Fruit fly (Drosophila melanogaster) whole organism, embryonic: ENCODE data around the gene CG11670.
A peak's percentile ranks its signal among the peaks of the same experiment; 100 is the strongest.

Experiments used
- B-H1 ChIP-seq: fragments of 200-800 bp; sonication (Bioruptor generic); IDR thresholded peaks from 3 replicates; pipeline ENCODE4 v1.3.6; 2022; ENCODE audit warnings: missing biosample characterization, missing genetic modification characterization
- BtbVII ChIP-seq: fragments of 200-800 bp; sonication (Bioruptor generic); optimal IDR thresholded peaks from 3 replicates; lab custom pipeline; 2017; ENCODE audit warnings: missing biosample characterization, mild to moderate bottlenecking, missing genetic modification characterization
- CG10147 ChIP-seq: fragments of 200-800 bp; sonication (Bioruptor generic); optimal IDR thresholded peaks from 2 replicates; lab custom pipeline; 2019; ENCODE audit warnings: missing biosample characterization, mild to moderate bottlenecking, missing genetic modification characterization, moderate library complexity
- CG10321 ChIP-seq: fragments of 200-800 bp; sonication (Bioruptor generic); IDR thresholded peaks from 2 replicates; pipeline ENCODE4 v1.3.6; 2022; ENCODE audit warnings: missing biosample characterization, missing genetic modification characterization
- CG10654 ChIP-seq: fragments of 200-800 bp; sonication (Bioruptor generic); optimal IDR thresholded peaks from 2 replicates; lab custom pipeline; 2016; ENCODE audit warnings: missing biosample characterization, missing genetic modification characterization
- CG11085 ChIP-seq: fragments of 200-800 bp; sonication (Bioruptor generic); IDR thresholded peaks from 2 replicates; pipeline ENCODE4 v1.3.6; 2022; ENCODE audit warnings: missing biosample characterization, missing genetic modification characterization
- CG11456 ChIP-seq: fragments of 200-800 bp; sonication (Bioruptor generic); IDR thresholded peaks from 3 replicates; pipeline ENCODE4 v1.3.6; 2022; ENCODE audit warnings: missing biosample characterization, missing genetic modification characterization
- CG11560 ChIP-seq: fragments of 200-800 bp; sonication (Bioruptor generic); IDR thresholded peaks from 3 replicates; pipeline ENCODE4 v1.3.6; 2022; ENCODE audit warnings: missing biosample characterization, missing genetic modification characterization
- CG12942 ChIP-seq: fragments of 200-800 bp; sonication (Bioruptor generic); optimal IDR thresholded peaks from 3 replicates; lab custom pipeline; 2016; ENCODE audit warnings: missing biosample characterization, missing genetic modification characterization
- CG15696 ChIP-seq: fragments of 200-800 bp; sonication (Bioruptor generic); optimal IDR thresholded peaks from 2 replicates; lab custom pipeline; 2019; ENCODE audit warnings: missing biosample characterization, mild to moderate bottlenecking, missing genetic modification characterization, moderate library complexity
- CG1603 ChIP-seq: fragments of 200-800 bp; sonication (Bioruptor generic); optimal IDR thresholded peaks from 2 replicates; lab custom pipeline; 2019; ENCODE audit warnings: missing biosample characterization, mild to moderate bottlenecking, missing genetic modification characterization, moderate library complexity
- CG16815 ChIP-seq: fragments of 200-800 bp; sonication (Bioruptor generic); optimal IDR thresholded peaks from 3 replicates; lab custom pipeline; 2017; ENCODE audit warnings: missing biosample characterization, mild to moderate bottlenecking, missing genetic modification characterization
- CG17359 ChIP-seq: fragments of 200-800 bp; sonication (Bioruptor generic); optimal IDR thresholded peaks from 3 replicates; lab custom pipeline; 2018; ENCODE audit warnings: missing biosample characterization, mild to moderate bottlenecking, missing genetic modification characterization, moderate library complexity
- CG31224 ChIP-seq: fragments of 200-800 bp; sonication (Bioruptor generic); IDR thresholded peaks from 2 replicates; pipeline ENCODE4 v1.3.6; 2022; ENCODE audit warnings: missing biosample characterization, missing genetic modification characterization
- CG32772 ChIP-seq: fragments of 200-800 bp; sonication (Bioruptor generic); IDR thresholded peaks from 2 replicates; pipeline ENCODE4 v1.3.6; 2022; ENCODE audit warnings: missing biosample characterization, missing genetic modification characterization
- CG7357 ChIP-seq: fragments of 200-800 bp; sonication (Bioruptor generic); IDR thresholded peaks from 3 replicates; pipeline ENCODE4 v1.3.6; 2022; ENCODE audit warnings: missing biosample characterization, missing genetic modification characterization
- CG7556 ChIP-seq: fragments of 200-800 bp; sonication (Bioruptor generic); optimal IDR thresholded peaks from 2 replicates; lab custom pipeline; 2017; ENCODE audit warnings: missing biosample characterization, mild to moderate bottlenecking, missing genetic modification characterization
- CG7839 ChIP-seq: fragments of 200-800 bp; sonication (Bioruptor generic); optimal IDR thresholded peaks from 3 replicates; lab custom pipeline; 2018; ENCODE audit warnings: missing biosample characterization, mild to moderate bottlenecking, missing genetic modification characterization, moderate library complexity
- CG8359 ChIP-seq: fragments of 200-800 bp; sonication (Bioruptor generic); optimal IDR thresholded peaks from 2 replicates; lab custom pipeline; 2017; ENCODE audit warnings: missing biosample characterization, mild to moderate bottlenecking, missing genetic modification characterization, borderline replicate concordance
- CG9727 ChIP-seq: fragments of 200-800 bp; sonication (Bioruptor generic); optimal IDR thresholded peaks from 3 replicates; lab custom pipeline; 2017; ENCODE audit warnings: missing biosample characterization, mild to moderate bottlenecking, missing genetic modification characterization
- CG9876 ChIP-seq: fragments of 200-800 bp; sonication (Bioruptor generic); optimal IDR thresholded peaks from 2 replicates; lab custom pipeline; 2016; ENCODE audit warnings: missing biosample characterization, missing genetic modification characterization
- D ChIP-seq, 2 experiments: fragments of 200-800 bp in 1 of 2; fragments of >200 bp in 1 of 2; sonication (Bioruptor generic) in 1 of 2; optimal IDR thresholded peaks; 2 replicates in 1 of 2; 3 replicates in 1 of 2; lab custom pipeline; 2017; ENCODE audit warnings: mild to moderate bottlenecking in 1 of 2, missing biosample characterization in 1 of 2, missing genetic modification characterization in 1 of 2, missing genetic modification reagents in 1 of 2
- D19A ChIP-seq: fragments of 200-800 bp; optimal IDR thresholded peaks from 3 replicates; lab custom pipeline; 2019; ENCODE audit warnings: missing biosample characterization, mild to moderate bottlenecking, missing genetic modification characterization, moderate library complexity
- Dip2 ChIP-seq: fragments of 200-800 bp; sonication (Bioruptor generic); IDR thresholded peaks from 2 replicates; pipeline ENCODE4 v1.3.6; 2022; ENCODE audit warnings: missing biosample characterization, missing genetic modification characterization
- Drgx ChIP-seq: fragments of 200-800 bp; sonication (Bioruptor generic); IDR thresholded peaks from 2 replicates; pipeline ENCODE4 v1.3.6; 2022; ENCODE audit warnings: missing biosample characterization, missing genetic modification characterization
- HLH4C ChIP-seq: fragments of 200-800 bp; sonication (Bioruptor generic); IDR thresholded peaks from 3 replicates; pipeline ENCODE4 v1.3.6; 2022; ENCODE audit warnings: missing biosample characterization, missing genetic modification characterization; ENCODE audit not compliant: partially characterized antibody
- HLHmδ ChIP-seq: fragments of 200-800 bp; sonication (Bioruptor generic); optimal IDR thresholded peaks from 2 replicates; lab custom pipeline; 2018; ENCODE audit warnings: missing biosample characterization, mild to moderate bottlenecking, missing genetic modification characterization, moderate library complexity
- Med ChIP-seq: fragments of 200-800 bp; sonication (Bioruptor generic); peaks from one replicate; lab custom pipeline; 2016; ENCODE audit warnings: missing biosample characterization, missing genetic modification characterization, mild to moderate bottlenecking, inconsistent platforms, moderate library complexity
- Myb ChIP-seq: fragments of 200-800 bp; sonication (Bioruptor generic); optimal IDR thresholded peaks from 2 replicates; lab custom pipeline; 2016; ENCODE audit warnings: missing biosample characterization, missing genetic modification characterization
- NC2α ChIP-seq: fragments of 200-800 bp; sonication (Bioruptor generic); optimal IDR thresholded peaks from 2 replicates; lab custom pipeline; 2016; ENCODE audit warnings: missing biosample characterization, missing genetic modification characterization
- Pdp1 ChIP-seq, 2 experiments: fragments of 200-800 bp; sonication (Bioruptor generic); optimal IDR thresholded peaks; 3 replicates each; lab custom pipeline; 2016; ENCODE audit warnings: missing biosample characterization in 2 of 2, missing genetic modification characterization in 2 of 2, mild to moderate bottlenecking in 1 of 2, moderate library complexity in 1 of 2
- Spps ChIP-seq: fragments of 200-800 bp; sonication (Bioruptor generic); optimal IDR thresholded peaks from 2 replicates; lab custom pipeline; 2018; ENCODE audit warnings: missing biosample characterization, mild to moderate bottlenecking, missing genetic modification characterization
- abd-A ChIP-seq: fragments of 200-800 bp; sonication (Bioruptor generic); optimal IDR thresholded peaks from 3 replicates; lab custom pipeline; 2019; ENCODE audit warnings: missing biosample characterization, mild to moderate bottlenecking, missing genetic modification characterization, moderate library complexity
- ash1 ChIP-seq: fragments of 200-800 bp; sonication (Bioruptor generic); optimal IDR thresholded peaks from 2 replicates; lab custom pipeline; 2018; ENCODE audit warnings: missing biosample characterization, mild to moderate bottlenecking, missing genetic modification characterization
- bcd ChIP-seq: fragments of 200-800 bp; sonication (Bioruptor generic); optimal IDR thresholded peaks from 2 replicates; lab custom pipeline; 2017; ENCODE audit warnings: missing biosample characterization, mild to moderate bottlenecking, missing genetic modification characterization
- corto ChIP-seq: fragments of 200-800 bp; sonication (Bioruptor generic); optimal IDR thresholded peaks from 2 replicates; lab custom pipeline; 2016; ENCODE audit warnings: missing biosample characterization, mild to moderate bottlenecking, missing genetic modification characterization, moderate library complexity
- crp ChIP-seq, 2 experiments: fragments of 200-800 bp; sonication (Bioruptor generic); optimal IDR thresholded peaks; 2 replicates in 1 of 2; 3 replicates in 1 of 2; lab custom pipeline; 2017; ENCODE audit warnings: missing biosample characterization in 2 of 2, missing genetic modification characterization in 2 of 2, mild to moderate bottlenecking in 1 of 2, moderate library complexity in 1 of 2
- dpn ChIP-seq, 2 experiments: fragments of 200-800 bp; sonication (Bioruptor generic); optimal IDR thresholded peaks; 3 replicates each; lab custom pipeline; 2016; ENCODE audit warnings: missing biosample characterization in 2 of 2, missing genetic modification characterization in 2 of 2
- esg ChIP-seq: fragments of 200-800 bp; sonication (Bioruptor generic); conservative IDR thresholded peaks from 2 replicates; pipeline ENCODE4 v1.3.6; 2022; ENCODE audit warnings: missing biosample characterization, missing genetic modification characterization
- eve ChIP-seq, 2 experiments: fragments of >200 bp; optimal IDR thresholded peaks; 2 replicates each; lab custom pipeline; 2017; ENCODE audit warnings: missing biosample characterization in 2 of 2, missing genetic modification characterization in 2 of 2
- kah ChIP-seq: fragments of 200-800 bp; sonication (Bioruptor generic); optimal IDR thresholded peaks from 2 replicates; lab custom pipeline; 2018; ENCODE audit warnings: missing biosample characterization, mild to moderate bottlenecking, missing genetic modification characterization
- mirr ChIP-seq: fragments of 200-800 bp; sonication (Bioruptor generic); optimal IDR thresholded peaks from 3 replicates; lab custom pipeline; 2018; ENCODE audit warnings: missing biosample characterization, mild to moderate bottlenecking, missing genetic modification characterization
- p53 ChIP-seq: fragments of 200-800 bp; sonication (Bioruptor generic); optimal IDR thresholded peaks from 2 replicates; lab custom pipeline; 2016; ENCODE audit warnings: missing biosample characterization, missing genetic modification characterization
- pho ChIP-seq: fragments of 200-800 bp; sonication (Bioruptor generic); optimal IDR thresholded peaks from 2 replicates; lab custom pipeline; 2016; ENCODE audit warnings: missing biosample characterization, missing genetic modification characterization
- sc ChIP-seq, 3 experiments: fragments of >200 bp in 2 of 3; fragments of 200-800 bp in 1 of 3; sonication (Bioruptor generic) in 1 of 3; optimal IDR thresholded peaks; 2 replicates in 2 of 3; 3 replicates in 1 of 3; lab custom pipeline; 2017; ENCODE audit warnings: mild to moderate bottlenecking in 1 of 3, missing biosample characterization in 1 of 3, missing genetic modification characterization in 1 of 3, missing genetic modification reagents in 1 of 3
- trem ChIP-seq: fragments of 200-800 bp; optimal IDR thresholded peaks from 3 replicates; lab custom pipeline; 2019; ENCODE audit warnings: missing biosample characterization, mild to moderate bottlenecking, missing genetic modification characterization, moderate library complexity
- ttk ChIP-seq: fragments of 200-800 bp; sonication (Bioruptor generic); IDR thresholded peaks from 2 replicates; pipeline ENCODE4 v2.1.2; 2022; ENCODE audit warnings: missing biosample characterization, missing genetic modification characterization
- tx ChIP-seq: fragments of 200-800 bp; sonication (Bioruptor generic); optimal IDR thresholded peaks from 2 replicates; lab custom pipeline; 2016; ENCODE audit warnings: missing biosample characterization, missing genetic modification characterization

CG11670 gene

DNA sequence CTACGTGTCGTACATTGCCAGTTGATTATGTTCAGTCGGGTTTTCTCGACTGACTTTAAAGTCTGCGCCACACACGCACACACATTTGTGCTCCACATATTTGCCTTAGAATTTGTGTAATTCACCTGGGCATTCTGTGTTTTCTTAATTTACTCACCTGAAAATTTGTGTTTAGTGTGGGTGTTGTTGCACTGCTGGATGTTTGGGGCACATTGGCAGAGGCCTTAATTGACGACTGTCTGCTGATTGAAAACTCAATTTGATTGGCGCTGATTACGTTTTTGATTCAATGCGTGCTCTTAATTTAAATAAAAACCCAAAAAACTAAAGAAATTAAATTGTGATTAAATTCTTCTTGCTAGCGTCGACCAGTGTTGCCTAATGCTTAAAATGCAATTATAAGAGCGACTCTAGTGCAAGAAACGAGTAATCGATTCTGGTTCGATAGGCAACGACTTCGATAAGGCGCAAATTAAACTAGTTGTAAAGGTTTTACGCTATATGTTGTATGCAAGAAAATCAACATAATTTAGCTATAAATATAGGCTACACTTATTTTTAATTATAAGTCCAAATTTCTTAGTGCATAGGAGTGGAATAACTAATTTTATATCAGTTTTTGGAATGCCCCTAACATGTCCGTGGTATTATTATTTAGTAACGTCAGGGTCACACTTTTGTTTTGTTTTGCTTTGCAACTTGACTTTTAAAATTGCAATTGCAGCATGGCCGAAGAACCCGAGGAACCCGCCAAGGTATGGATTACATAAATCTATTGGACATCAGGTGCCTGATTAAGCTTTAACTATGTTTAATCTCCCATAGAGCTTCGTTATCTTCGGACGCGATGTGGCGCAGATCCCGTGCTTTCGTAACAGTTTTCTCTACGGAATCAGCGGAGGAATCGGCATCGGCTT lies 11.3 kb upstream of the CG11670 start, which contains the start of the genes CG46281 and CG46280 (continued):
- TF ChIP-seq ttk (GFP tag; lab: Robert Waterston, UW) (no peak), CG9876 (no peak), CG16815 (GFP tag; lab: Kevin White, UChicago) (no peak), tx (no peak), CG32772 (GFP tag; lab: Robert Waterston, UW) (no peak), CG1603 (tag; lab: Kevin White, UChicago) (no peak), ash1 (no peak), CG11456 (GFP tag; lab: Robert Waterston, UW) (no peak), sc (optimal IDR thresholded peaks at IDR 0.05; lab: Kevin White, UChicago) (no peak), sc (GFP tag; optimal IDR thresholded peaks at IDR 0.05; lab: Kevin White, UChicago) (no peak), crp (GFP tag; optimal IDR thresholded peaks at IDR 0.05; lab: Kevin White, UChicago) (no peak), D19A (no peak), Med (GFP tag; lab: Kevin White, UChicago) (peak; percentile 95), kah (GFP tag; lab: Kevin White, UChicago) (no peak), CG31224 (GFP tag; lab: Robert Waterston, UW) (no peak), B-H1 (GFP tag; lab: Robert Waterston, UW) (no peak), CG17359 (tag; lab: Kevin White, UChicago) (no peak), trem (tag; lab: Kevin White, UChicago) (peak; percentile 76), HLHmδ (GFP tag; lab: Kevin White, UChicago) (no peak), CG11085 (GFP tag; lab: Robert Waterston, UW) (no peak), abd-A (tag; lab: Kevin White, UChicago) (no peak), pho (peak; percentile 47), CG10147 (GFP tag; lab: Kevin White, UChicago) (no peak), CG7839 (no peak), CG11560 (tag; lab: Robert Waterston, UW) (no peak), CG10654 (GFP tag; lab: Kevin White, UChicago) (no peak), corto (GFP tag; lab: Kevin White, UChicago) (no peak), Drgx (GFP tag; lab: Robert Waterston, UW) (no peak), CG9727 (GFP tag; lab: Kevin White, UChicago) (no peak), Dip2 (GFP tag; lab: Robert Waterston, UW) (no peak), p53 (GFP tag; lab: Kevin White, UChicago) (no peak), HLH4C (GFP tag; lab: Robert Waterston, UW) (peak; percentile 69), CG7556 (GFP tag; lab: Kevin White, UChicago) (no peak), Myb (GFP tag; lab: Kevin White, UChicago) (peak; percentile 20), Spps (tag; lab: Kevin White, UChicago) (no peak), NC2α (GFP tag; lab: Kevin White, UChicago) (no peak), CG12942 (peak; percentile 17), eve (GFP tag; optimal IDR thresholded peaks at IDR 0.05; lab: Kevin White, UChicago) (no peak), Pdp1 (GFP tag; optimal IDR thresholded peaks at IDR 0.05; lab: Kevin White, UChicago) (peak; percentile 31 to 78), CG7357 (GFP tag; lab: Robert Waterston, UW) (no peak), CG8359 (GFP tag; lab: Kevin White, UChicago) (no peak), BtbVII (GFP tag; lab: Kevin White, UChicago) (peak; percentile 2), bcd (GFP tag; lab: Kevin White, UChicago) (no peak), CG10321 (GFP tag; lab: Robert Waterston, UW) (no peak), dpn (GFP tag; optimal IDR thresholded peaks at IDR 0.05; lab: Kevin White, UChicago) (peak; percentile 28 to 51), CG15696 (tag; lab: Kevin White, UChicago) (no peak), mirr (no peak), esg (no peak), D (optimal IDR thresholded peaks at IDR 0.05; lab: Kevin White, UChicago) (no peak), D (GFP tag; optimal IDR thresholded peaks at IDR 0.05; lab: Kevin White, UChicago) (no peak)
